Worm (Caenorhabditis elegans) whole organism, L4/young adult: ENCODE results near the gene F41B5.12.

Source experiments
- W03F9.2 ChIP-seq: fragments of 150-350 bp; optimal IDR thresholded peaks from 2 replicates; lab custom pipeline; 2014; ENCODE audit warnings: missing biosample characterization, missing genetic modification characterization
- dao-5 ChIP-seq: sonication (generic microtip); optimal IDR thresholded peaks from 2 replicates; lab custom pipeline; 2016; ENCODE audit warnings: missing genotype, missing genetic modification characterization, moderate library complexity, missing compliant biosample characterization

- TF ChIP-seq W03F9.2 (tag; lab: Kevin White, UChicago): no peak
- TF ChIP-seq dao-5 (tag; lab: Kevin White, UChicago): no peak
Observed at ce11 chrV:2221764-2222163, 39.0 kb upstream of the F41B5.12 start, which contains the start of gene nhr-128.
